Fruit fly (Drosophila melanogaster) Kc167 (cell line): ENCODE data around the gene disco.

Source experiments
- Myc ChIP-seq: fragments of >200 bp; optimal IDR thresholded peaks from 2 replicates; lab custom pipeline; 2017; ENCODE audit warnings: missing external identifiers
- Sin3A ChIP-seq: fragments of >200 bp; optimal IDR thresholded peaks from 2 replicates; lab custom pipeline; 2018; ENCODE audit warnings: missing external identifiers
- h ChIP-seq: fragments of >200 bp; optimal IDR thresholded peaks from 3 replicates; lab custom pipeline; 2018; ENCODE audit warnings: missing external identifiers
- insv ChIP-seq: fragments of >200 bp; optimal IDR thresholded peaks from 3 replicates; lab custom pipeline; 2018; ENCODE audit warnings: missing external identifiers
- psq ChIP-seq: fragments of >200 bp; optimal IDR thresholded peaks from 2 replicates; lab custom pipeline; 2017; ENCODE audit warnings: missing external identifiers
- ttk ChIP-seq: sonication (Bioruptor generic); optimal IDR thresholded peaks from 2 replicates; lab custom pipeline; 2017; ENCODE audit warnings: missing external identifiers

dm6 chrX:16244731-16245130 lies 28.2 kb upstream of the disco start:
- TF ChIP-seq Myc: no peak
- no peak for TF ChIP-seq psq (lab: Kevin White, UChicago)
- no peak for TF ChIP-seq h (lab: Kevin White, UChicago)
- TF ChIP-seq Sin3A (lab: Kevin White, UChicago): no peak
- TF ChIP-seq insv (lab: Kevin White, UChicago): no peak
- TF ChIP-seq ttk (lab: Kevin White, UChicago): no peak
